Worm (Caenorhabditis elegans) whole organism, L1 larva: ENCODE results near the gene M60.4.

Source experiments
- C34B4.2 ChIP-seq: sonication (generic microtip); optimal IDR thresholded peaks from 2 replicates; lab custom pipeline; 2017; ENCODE audit warnings: mild to moderate bottlenecking, missing genetic modification characterization, missing compliant biosample characterization
- ama-1 ChIP-seq: fragments of 150-350 bp; optimal IDR thresholded peaks from 2 replicates; lab custom pipeline; 2014
- blmp-1 ChIP-seq: fragments of 150-350 bp; optimal IDR thresholded peaks from 2 replicates; lab custom pipeline; 2014; ENCODE audit warnings: missing biosample characterization, missing genetic modification characterization
- ceh-82 ChIP-seq, 3 experiments: fragments of 150-350 bp in 1 of 3; sonication (generic microtip) in 2 of 3; optimal IDR thresholded peaks; 2 replicates each; lab custom pipeline; 2014 to 2017; ENCODE audit warnings: missing biosample characterization in 3 of 3, missing genetic modification characterization in 3 of 3
- ceh-88 ChIP-seq: fragments of 200-800 bp; sonication (Bioruptor generic); IDR thresholded peaks from 2 replicates; pipeline ENCODE4 v1.3.6; 2022; ENCODE audit warnings: missing genetic modification characterization, missing compliant biosample characterization
- dsc-1 ChIP-seq: sonication (generic microtip); optimal IDR thresholded peaks from 2 replicates; lab custom pipeline; 2016; ENCODE audit warnings: mild to moderate bottlenecking, missing genetic modification characterization, missing compliant biosample characterization
- efl-3 ChIP-seq: fragments of 200-800 bp; sonication (Bioruptor generic); optimal IDR thresholded peaks from 2 replicates; lab custom pipeline; 2018; ENCODE audit warnings: mild to moderate bottlenecking, missing genetic modification characterization, missing compliant biosample characterization
- egl-13 ChIP-seq: sonication (generic microtip); optimal IDR thresholded peaks from 2 replicates; lab custom pipeline; 2016; ENCODE audit warnings: missing genotype, missing genetic modification reagents, missing genetic modification characterization, missing compliant biosample characterization
- ets-5 ChIP-seq: fragments of 200-800 bp; sonication (Bioruptor generic); IDR thresholded peaks from 2 replicates; pipeline ENCODE4 v1.3.6; 2022; ENCODE audit warnings: missing genetic modification characterization, missing compliant biosample characterization
- fkh-4 ChIP-seq: sonication (generic microtip); optimal IDR thresholded peaks from 2 replicates; lab custom pipeline; 2016; ENCODE audit warnings: missing compliant biosample characterization, missing genetic modification characterization, borderline replicate concordance
- fkh-8 ChIP-seq: sonication (generic microtip); optimal IDR thresholded peaks from 2 replicates; lab custom pipeline; 2016; ENCODE audit warnings: mild to moderate bottlenecking, missing genetic modification characterization, missing compliant biosample characterization
- fos-1 ChIP-seq: fragments of 150-350 bp; optimal IDR thresholded peaks from 2 replicates; lab custom pipeline; 2014; ENCODE audit warnings: missing biosample characterization, missing genetic modification characterization
- hlh-17 ChIP-seq: fragments of 200-800 bp; sonication (Bioruptor generic); optimal IDR thresholded peaks from 2 replicates; lab custom pipeline; 2018; ENCODE audit warnings: missing genetic modification characterization, mild to moderate bottlenecking, missing compliant biosample characterization, moderate library complexity, borderline replicate concordance
- hlh-4 ChIP-seq: sonication (generic microtip); optimal IDR thresholded peaks from 2 replicates; lab custom pipeline; 2016; ENCODE audit warnings: mild to moderate bottlenecking, missing genetic modification characterization, missing compliant biosample characterization
- isw-1 ChIP-seq: fragments of 200-800 bp; sonication (Bioruptor generic); IDR thresholded peaks from 2 replicates; pipeline ENCODE4 v1.3.6; 2022; ENCODE audit warnings: missing genetic modification characterization, missing compliant biosample characterization
- jun-1 ChIP-seq: fragments of 150-350 bp; optimal IDR thresholded peaks from 2 replicates; lab custom pipeline; 2014; ENCODE audit warnings: missing biosample characterization, missing genetic modification reagents, missing genetic modification characterization
- lin-14 ChIP-seq: fragments of 200-800 bp; sonication (Bioruptor generic); optimal IDR thresholded peaks from 2 replicates; lab custom pipeline; 2018; ENCODE audit warnings: mild to moderate bottlenecking, missing genetic modification characterization, moderate library complexity, missing compliant biosample characterization
- lsy-2 ChIP-seq, 2 experiments: fragments of 150-350 bp; optimal IDR thresholded peaks; 2 replicates each; lab custom pipeline; 2014; ENCODE audit warnings: missing biosample characterization in 2 of 2, missing genetic modification characterization in 2 of 2
- mab-9 ChIP-seq: fragments of 200-800 bp; sonication (Bioruptor generic); IDR thresholded peaks from 2 replicates; pipeline ENCODE4 v1.3.6; 2022; ENCODE audit warnings: missing genetic modification reagents, missing genetic modification characterization, missing compliant biosample characterization
- nhr-20 ChIP-seq: sonication (generic microtip); optimal IDR thresholded peaks from 2 replicates; lab custom pipeline; 2016; ENCODE audit warnings: mild to moderate bottlenecking, missing genetic modification characterization, missing compliant biosample characterization
- nhr-237 ChIP-seq: fragments of 150-350 bp; optimal IDR thresholded peaks from 2 replicates; lab custom pipeline; 2014; ENCODE audit warnings: missing biosample characterization, missing genetic modification characterization
- nhr-28 ChIP-seq: fragments of 150-350 bp; optimal IDR thresholded peaks from 2 replicates; lab custom pipeline; 2014; ENCODE audit warnings: missing biosample characterization, missing genetic modification characterization
- nhr-84 ChIP-seq: sonication (generic microtip); optimal IDR thresholded peaks from 2 replicates; lab custom pipeline; 2017; ENCODE audit warnings: missing biosample characterization, missing genetic modification characterization
- nhr-85 ChIP-seq: sonication (generic microtip); peaks from one replicate; lab custom pipeline; 2016; ENCODE audit warnings: missing genetic modification characterization, inconsistent platforms, missing compliant biosample characterization
- pag-3 ChIP-seq: sonication (generic microtip); optimal IDR thresholded peaks from 2 replicates; lab custom pipeline; 2017; ENCODE audit warnings: missing genetic modification characterization, mild to moderate bottlenecking, missing compliant biosample characterization, antibody characterized with exemption, borderline replicate concordance; ENCODE audit not compliant: insufficient read depth
- rnt-1 ChIP-seq: sonication (generic microtip); optimal IDR thresholded peaks from 2 replicates; lab custom pipeline; 2016; ENCODE audit warnings: mild to moderate bottlenecking, missing genetic modification characterization, moderate library complexity, missing compliant biosample characterization
- sox-4 ChIP-seq: sonication (generic microtip); optimal IDR thresholded peaks from 2 replicates; lab custom pipeline; 2016; ENCODE audit warnings: missing genetic modification characterization, missing compliant biosample characterization
- sup-37 ChIP-seq: fragments of 200-800 bp; sonication (Bioruptor generic); optimal IDR thresholded peaks from 2 replicates; lab custom pipeline; 2018; ENCODE audit warnings: mild to moderate bottlenecking, missing genetic modification characterization, missing compliant biosample characterization
- tlp-1 ChIP-seq: fragments of 150-350 bp; optimal IDR thresholded peaks from 2 replicates; lab custom pipeline; 2014; ENCODE audit warnings: missing biosample characterization, missing genetic modification characterization
- unc-130 ChIP-seq: fragments of 150-350 bp; optimal IDR thresholded peaks from 2 replicates; lab custom pipeline; 2017; ENCODE audit warnings: missing biosample characterization, missing genetic modification characterization, inconsistent platforms
- unc-62 ChIP-seq: fragments of 150-350 bp; optimal IDR thresholded peaks from 2 replicates; lab custom pipeline; 2014; ENCODE audit warnings: missing biosample characterization, missing genetic modification reagents, missing genetic modification characterization
- unc-98 ChIP-seq: fragments of 200-800 bp; sonication (Bioruptor generic); IDR thresholded peaks from 2 replicates; pipeline ENCODE4 v1.3.6; 2022; ENCODE audit warnings: missing genetic modification characterization, missing compliant biosample characterization
- xbp-1 ChIP-seq: sonication (generic microtip); optimal IDR thresholded peaks from 2 replicates; lab custom pipeline; 2016; ENCODE audit warnings: missing genetic modification characterization, missing compliant biosample characterization
- zip-4 ChIP-seq: fragments of 200-800 bp; sonication (Bioruptor generic); optimal IDR thresholded peaks from 2 replicates; lab custom pipeline; 2018; ENCODE audit warnings: mild to moderate bottlenecking, missing genetic modification characterization, moderate library complexity, missing compliant biosample characterization
- ztf-11 ChIP-seq, 2 experiments: sonication (generic microtip); optimal IDR thresholded peaks; 2 replicates each; lab custom pipeline; 2016 to 2017; ENCODE audit warnings: missing genetic modification characterization in 2 of 2, missing biosample characterization in 1 of 2, missing compliant biosample characterization in 1 of 2
- ztf-4 ChIP-seq: fragments of 150-350 bp; optimal IDR thresholded peaks from 2 replicates; lab custom pipeline; 2014; ENCODE audit warnings: missing biosample characterization, missing genetic modification characterization

Gene M60.4

ce11 chrX:8205919-8206318 lies 30.2 kb downstream of the M60.4 start (continued):
- TF ChIP-seq ceh-82 (tag; optimal IDR thresholded peaks at IDR 0.05; lab: Kevin White, UChicago) (peak in 1 of 3 experiments; percentile 59), unc-130 (tag; lab: Kevin White, UChicago) (no peak)

ce11 chrX:8204475-8204874 lies 31.6 kb downstream of the M60.4 start:
- TF ChIP-seq fkh-8 (tag; lab: Kevin White, UChicago) (peak; percentile 37), ceh-82 (tag; optimal IDR thresholded peaks at IDR 0.05; lab: Kevin White, UChicago) (no peak), C34B4.2 (tag; lab: Kevin White, UChicago) (no peak), hlh-17 (GFP tag; lab: Kevin White, UChicago) (no peak), nhr-84 (no peak), dsc-1 (tag; lab: Kevin White, UChicago) (peak; percentile 95), nhr-28 (tag; lab: Kevin White, UChicago) (no peak), jun-1 (tag; lab: Kevin White, UChicago) (no peak), isw-1 (GFP tag; lab: Robert Waterston, UW) (no peak), sup-37 (GFP tag; lab: Kevin White, UChicago) (no peak), efl-3 (GFP tag; lab: Kevin White, UChicago) (no peak), nhr-20 (tag; lab: Kevin White, UChicago) (no peak), hlh-4 (tag; lab: Kevin White, UChicago) (no peak), fkh-4 (tag; lab: Kevin White, UChicago) (peak; percentile 35), tlp-1 (tag; lab: Kevin White, UChicago) (no peak), fos-1 (no peak), sox-4 (tag; lab: Kevin White, UChicago) (no peak), egl-13 (tag; lab: Kevin White, UChicago) (no peak), ceh-88 (GFP tag; lab: Robert Waterston, UW) (no peak), nhr-237 (tag; lab: Kevin White, UChicago) (no peak), lin-14 (peak; percentile 1)

- TF ChIP-seq unc-62 (GFP tag; lab: Kevin White, UChicago) (no peak), ama-1 (lab: Kevin White, UChicago) (no peak), ztf-11 (tag; optimal IDR thresholded peaks at IDR 0.05; lab: Kevin White, UChicago) (no peak), ets-5 (GFP tag; lab: Robert Waterston, UW) (no peak), unc-98 (GFP tag; lab: Robert Waterston, UW) (no peak), zip-4 (GFP tag; lab: Kevin White, UChicago) (no peak), fos-1 (no peak), lsy-2 (tag; optimal IDR thresholded peaks at IDR 0.05; lab: Kevin White, UChicago) (no peak)
- TF ChIP-seq, all 84 proteins: peak for 0
Measured at ce11 chrX:8203684-8204083, 32.4 kb downstream of the M60.4 start, which contains the start of gene C17H11.6. C17H11.6 (minus strand) TSS chrX:8203784.

ce11 chrX:8201210-8201609 lies 34.9 kb downstream of the M60.4 start:
- no peak for TF ChIP-seq xbp-1
- no peak for TF ChIP-seq pag-3 (tag; lab: Kevin White, UChicago)
- no peak for TF ChIP-seq ztf-4 (tag; lab: Kevin White, UChicago)
- peak; percentile 73 for TF ChIP-seq lin-14
- no peak for TF ChIP-seq rnt-1
- TF ChIP-seq zip-4 (GFP tag; lab: Kevin White, UChicago): no peak
- no peak for TF ChIP-seq mab-9 (GFP tag; lab: Robert Waterston, UW)
- peak; percentile 65 for TF ChIP-seq nhr-85 (tag; lab: Kevin White, UChicago)
- peak; percentile 64 for TF ChIP-seq blmp-1
